Worm (Caenorhabditis elegans): ENCODE measurements around the gene clec-61.
A peak's percentile ranks its signal among the peaks of the same experiment; 100 is the strongest.

clec-61 gene

ce11 chrII:10443898-10444297 is 46.4 kb downstream of the clec-61 start (continued):
- TF ChIP-seq lin-15B (tag; optimal IDR thresholded peaks at IDR 0.05) (no peak), nhr-28 (tag; optimal IDR thresholded peaks at IDR 0.05) (peak; percentile 62), arid-1 (GFP tag; conservative IDR thresholded peaks at IDR 0.05) (no peak), nhr-77 (tag; optimal IDR thresholded peaks at IDR 0.05) (peak; percentile 18), ctbp-1 (GFP tag; IDR thresholded peaks at IDR 0.05) (no peak), T26A8.4 (GFP tag; IDR thresholded peaks at IDR 0.05) (no peak), nhr-11 (tag; optimal IDR thresholded peaks at IDR 0.05) (no peak), mdl-1 (tag; optimal IDR thresholded peaks at IDR 0.05) (peak in 1 of 2 experiments; percentile 19), lin-29 (GFP tag; IDR thresholded peaks at IDR 0.05) (no peak), daf-16 (GFP tag; optimal IDR thresholded peaks at IDR 0.05) (no peak), daf-16 (tag; optimal IDR thresholded peaks at IDR 0.05) (peak; percentile 46), zip-11 (GFP tag; IDR thresholded peaks at IDR 0.05) (no peak), dve-1 (tag; optimal IDR thresholded peaks at IDR 0.05; ENCODE audit: insufficient read depth) (peak; percentile 51), tag-97 (GFP tag; IDR thresholded peaks at IDR 0.05) (no peak), dmd-6 (GFP tag; IDR thresholded peaks at IDR 0.05) (peak; percentile 83), cey-2 (tag; optimal IDR thresholded peaks at IDR 0.05; ENCODE audit: borderline replicate concordance, insufficient read depth) (no peak), hif-1 (tag; optimal IDR thresholded peaks at IDR 0.05) (no peak), D1046.2 (GFP tag; IDR thresholded peaks at IDR 0.05) (no peak), duxl-1 (tag; optimal IDR thresholded peaks at IDR 0.05; ENCODE audit: poor library complexity) (no peak), set-16 (GFP tag; IDR thresholded peaks at IDR 0.05) (no peak), dpl-1 (GFP tag; optimal IDR thresholded peaks at IDR 0.05) (no peak), egl-27 (tag; optimal IDR thresholded peaks at IDR 0.05) (no peak), F26F4.8 (GFP tag; conservative IDR thresholded peaks at IDR 0.05) (no peak), rbr-2 (tag; optimal IDR thresholded peaks at IDR 0.05) (no peak), pqm-1 (tag; optimal IDR thresholded peaks at IDR 0.05) (peak; percentile 42), gei-8 (GFP tag; optimal IDR thresholded peaks at IDR 0.05) (no peak), ceh-32 (tag; optimal IDR thresholded peaks at IDR 0.05; ENCODE audit: poor library complexity) (no peak), pha-4 (GFP tag; IDR thresholded peaks at IDR 0.05) (no peak), pha-4 (tag; optimal IDR thresholded peaks at IDR 0.05) (no peak), dmd-8 (GFP tag; IDR thresholded peaks at IDR 0.05) (no peak), madf-5 (GFP tag; IDR thresholded peaks at IDR 0.05) (no peak), saeg-2 (GFP tag; IDR thresholded peaks at IDR 0.05) (no peak), T20F7.1 (GFP tag; optimal IDR thresholded peaks at IDR 0.05) (no peak), ceh-82 (tag; optimal IDR thresholded peaks at IDR 0.05) (no peak), nhr-41 (GFP tag; IDR thresholded peaks at IDR 0.05) (no peak), jun-1 (tag; optimal IDR thresholded peaks at IDR 0.05) (no peak), vab-7 (GFP tag; IDR thresholded peaks at IDR 0.05) (no peak), unc-130 (GFP tag; optimal IDR thresholded peaks at IDR 0.05) (no peak), Y5F2A.4 (GFP tag; optimal IDR thresholded peaks at IDR 0.05) (no peak), nhr-237 (tag; optimal IDR thresholded peaks at IDR 0.05) (no peak), lim-7 (GFP tag; IDR thresholded peaks at IDR 0.05) (no peak), F37D6.2 (tag; optimal IDR thresholded peaks at IDR 0.05) (no peak), nhr-6 (tag; optimal IDR thresholded peaks at IDR 0.05) (no peak), sdz-12 (GFP tag; optimal IDR thresholded peaks at IDR 0.05) (no peak), lin-38 (GFP tag; IDR thresholded peaks at IDR 0.05) (no peak), ceh-62 (tag; optimal IDR thresholded peaks at IDR 0.05) (no peak), zip-2 (tag; optimal IDR thresholded peaks at IDR 0.05) (no peak), snpc-1.2 (GFP tag; IDR thresholded peaks at IDR 0.05) (no peak), tra-1 (GFP tag; IDR thresholded peaks at IDR 0.05) (no peak), mdt-29 (GFP tag; IDR thresholded peaks at IDR 0.05) (no peak), nhr-102 (tag; optimal IDR thresholded peaks at IDR 0.05) (no peak), mxl-3 (GFP tag; optimal IDR thresholded peaks at IDR 0.05) (peak; percentile 23), Y75B8A.6 (GFP tag; IDR thresholded peaks at IDR 0.05) (no peak)

Data from whole organism, L4 larva.